Worm (Caenorhabditis elegans): ENCODE results near the gene srt-4.

srt-4 gene

ce11 chrV:2614986-2615687 lies 37.4 kb downstream of the srt-4 start, which contains the start of gene F53E10.1 (continued):
- TF ChIP-seq unc-62 (GFP tag; optimal IDR thresholded peaks at IDR 0.05 in 1 of 2), result no peak
- TF ChIP-seq unc-62 (tag; optimal IDR thresholded peaks at IDR 0.05), result no peak

ce11 chrV:2617499-2617898 lies 39.8 kb downstream of the srt-4 start:
- TF ChIP-seq nhr-42 (GFP tag; IDR thresholded peaks at IDR 0.05), result no peak
- no peak for TF ChIP-seq dmd-8 (GFP tag; IDR thresholded peaks at IDR 0.05)
- TF ChIP-seq php-3 (GFP tag; IDR thresholded peaks at IDR 0.05), result no peak
- no peak for TF ChIP-seq Y5F2A.4 (GFP tag; optimal IDR thresholded peaks at IDR 0.05)
- TF ChIP-seq aha-1 (tag), result peak; percentile 30
- no peak for TF ChIP-seq egl-43 (GFP tag; IDR thresholded peaks at IDR 0.05)
- no peak for TF ChIP-seq vab-7 (GFP tag; IDR thresholded peaks at IDR 0.05)
- TF ChIP-seq lin-15B (tag; optimal IDR thresholded peaks at IDR 0.05), result no peak
- TF ChIP-seq unc-62 (GFP tag; optimal IDR thresholded peaks at IDR 0.05 in 1 of 2), result no peak
- no peak for TF ChIP-seq unc-62 (tag; optimal IDR thresholded peaks at IDR 0.05)
- no peak for TF ChIP-seq nhr-76 (tag; optimal IDR thresholded peaks at IDR 0.05)
- TF ChIP-seq T26A8.4 (GFP tag; IDR thresholded peaks at IDR 0.05), result no peak
- peak; percentile 95 for TF ChIP-seq nhr-28 (tag; optimal IDR thresholded peaks at IDR 0.05)
- TF ChIP-seq T20F7.1 (GFP tag; optimal IDR thresholded peaks at IDR 0.05), result no peak
- no peak for TF ChIP-seq madf-9 (GFP tag; conservative IDR thresholded peaks at IDR 0.05)
- no peak for TF ChIP-seq lin-1 (GFP tag; IDR thresholded peaks at IDR 0.05)
- no peak for TF ChIP-seq nhr-77 (tag; optimal IDR thresholded peaks at IDR 0.05)
- TF ChIP-seq nhr-11 (tag; optimal IDR thresholded peaks at IDR 0.05), result no peak

- TF ChIP-seq zfp-3 (GFP tag; conservative IDR thresholded peaks at IDR 0.05) (no peak), egl-27 (tag; optimal IDR thresholded peaks at IDR 0.05) (no peak), nhr-77 (tag; optimal IDR thresholded peaks at IDR 0.05) (no peak), Y105C5A.15 (GFP tag; IDR thresholded peaks at IDR 0.05) (no peak), nhr-11 (tag; optimal IDR thresholded peaks at IDR 0.05) (no peak), lsy-2 (tag; optimal IDR thresholded peaks at IDR 0.05) (no peak), ZK337.2 (GFP tag; IDR thresholded peaks at IDR 0.05) (no peak), mes-2 (tag; optimal IDR thresholded peaks at IDR 0.05; ENCODE audit: poor library complexity, severe bottlenecking) (no peak), pha-4 (GFP tag; IDR thresholded peaks at IDR 0.05) (no peak), pha-4 (tag; optimal IDR thresholded peaks at IDR 0.05) (no peak), nhr-28 (tag; optimal IDR thresholded peaks at IDR 0.05) (no peak), egl-43 (GFP tag; IDR thresholded peaks at IDR 0.05) (no peak), dmd-6 (GFP tag; IDR thresholded peaks at IDR 0.05) (no peak), ceh-28 (tag; optimal IDR thresholded peaks at IDR 0.05) (no peak), lin-13 (GFP tag; optimal IDR thresholded peaks at IDR 0.05) (no peak), ctbp-1 (GFP tag; IDR thresholded peaks at IDR 0.05) (no peak), dve-1 (tag; optimal IDR thresholded peaks at IDR 0.05; ENCODE audit: insufficient read depth) (no peak)
Measured at ce11 chrV:2621879-2622278, 44.2 kb downstream of the srt-4 start, which contains the start of gene srh-271. TSS of gene srh-271 (minus strand) at chrV:2621979.

- TF ChIP-seq Y5F2A.4 (GFP tag; optimal IDR thresholded peaks at IDR 0.05) (no peak), Y75B8A.6 (GFP tag; IDR thresholded peaks at IDR 0.05) (no peak), dve-1 (tag; optimal IDR thresholded peaks at IDR 0.05; ENCODE audit: insufficient read depth) (no peak), pqm-1 (tag; optimal IDR thresholded peaks at IDR 0.05) (no peak), set-16 (GFP tag; IDR thresholded peaks at IDR 0.05) (peak; percentile 78), rbr-2 (tag; optimal IDR thresholded peaks at IDR 0.05) (no peak), aha-1 (tag) (peak; percentile 67), dmd-6 (GFP tag; IDR thresholded peaks at IDR 0.05) (no peak), lin-29 (GFP tag; IDR thresholded peaks at IDR 0.05) (no peak), F37D6.2 (tag; optimal IDR thresholded peaks at IDR 0.05) (no peak), madf-9 (GFP tag; conservative IDR thresholded peaks at IDR 0.05) (no peak), T20F7.1 (GFP tag; optimal IDR thresholded peaks at IDR 0.05) (no peak), unc-62 (GFP tag; optimal IDR thresholded peaks at IDR 0.05 in 1 of 2) (peak in 1 of 2 experiments; percentile 58), unc-62 (tag; optimal IDR thresholded peaks at IDR 0.05) (no peak), skn-1 (tag; optimal IDR thresholded peaks at IDR 0.05) (no peak)
Measured at ce11 chrV:2623765-2624164, 46.1 kb downstream of the srt-4 start.
